Fruit fly (Drosophila melanogaster) whole organism, embryonic: Measurements from ENCODE around the gene CG42268.

ENCODE experiments used
- Aef1 ChIP-seq: fragments of 200-800 bp; sonication (Bioruptor generic); IDR thresholded peaks from 3 replicates; pipeline ENCODE4 v1.3.6; 2022; ENCODE audit warnings: missing biosample characterization, missing genetic modification characterization
- CG10209 ChIP-seq: fragments of 200-800 bp; sonication (Bioruptor generic); optimal IDR thresholded peaks from 3 replicates; lab custom pipeline; 2017; ENCODE audit warnings: missing biosample characterization, mild to moderate bottlenecking, missing genetic modification characterization, missing genetic modification reagents
- CG10543 ChIP-seq: fragments of 200-800 bp; sonication (Bioruptor generic); optimal IDR thresholded peaks from 3 replicates; lab custom pipeline; 2017; ENCODE audit warnings: missing biosample characterization, mild to moderate bottlenecking, missing genetic modification characterization, moderate library complexity
- CG12071 ChIP-seq: fragments of 200-800 bp; sonication (Bioruptor generic); optimal IDR thresholded peaks from 3 replicates; lab custom pipeline; 2018; ENCODE audit warnings: missing biosample characterization, mild to moderate bottlenecking, missing genetic modification characterization
- CG14441 ChIP-seq: fragments of 200-800 bp; sonication (Bioruptor generic); IDR thresholded peaks from 2 replicates; pipeline ENCODE4 v1.3.6; 2022; ENCODE audit warnings: missing biosample characterization, missing genetic modification characterization
- CG1529 ChIP-seq: fragments of 200-800 bp; sonication (Bioruptor generic); optimal IDR thresholded peaks from 3 replicates; lab custom pipeline; 2018; ENCODE audit warnings: missing biosample characterization, missing genetic modification characterization
- CG18262 ChIP-seq: fragments of 200-800 bp; optimal IDR thresholded peaks from 3 replicates; lab custom pipeline; 2019; ENCODE audit warnings: missing biosample characterization, mild to moderate bottlenecking, missing genetic modification characterization, moderate library complexity
- CG2129 ChIP-seq: fragments of 200-800 bp; sonication (Bioruptor generic); IDR thresholded peaks from 2 replicates; pipeline ENCODE4 v1.3.6; 2022; ENCODE audit warnings: missing biosample characterization, missing genetic modification characterization; ENCODE audit not compliant: partially characterized antibody
- CG2678 ChIP-seq: fragments of 200-800 bp; sonication (Bioruptor generic); optimal IDR thresholded peaks from 3 replicates; lab custom pipeline; 2019; ENCODE audit warnings: missing biosample characterization, mild to moderate bottlenecking, missing genetic modification characterization, moderate library complexity
- CG2875 ChIP-seq: fragments of 200-800 bp; sonication (Bioruptor generic); optimal IDR thresholded peaks from 2 replicates; lab custom pipeline; 2017; ENCODE audit warnings: missing biosample characterization, mild to moderate bottlenecking, missing genetic modification characterization, missing genetic modification reagents
- CG30431 ChIP-seq: fragments of 200-800 bp; sonication (Bioruptor generic); optimal IDR thresholded peaks from 2 replicates; lab custom pipeline; 2017; ENCODE audit warnings: missing biosample characterization, missing genetic modification characterization
- CG33557 ChIP-seq: fragments of 200-800 bp; sonication (Bioruptor generic); optimal IDR thresholded peaks from 2 replicates; lab custom pipeline; 2019; ENCODE audit warnings: missing biosample characterization, mild to moderate bottlenecking, missing genetic modification characterization, moderate library complexity
- CG3407 ChIP-seq: fragments of 200-800 bp; sonication (Bioruptor generic); optimal IDR thresholded peaks from 2 replicates; lab custom pipeline; 2018; ENCODE audit warnings: missing biosample characterization, mild to moderate bottlenecking, missing genetic modification characterization
- CG34224 ChIP-seq: fragments of 200-800 bp; sonication (Bioruptor generic); IDR thresholded peaks from 3 replicates; pipeline ENCODE4 v1.3.6; 2022; ENCODE audit warnings: missing biosample characterization, missing genetic modification characterization; ENCODE audit not compliant: partially characterized antibody
- CG3847 ChIP-seq: fragments of 200-800 bp; sonication (Bioruptor generic); IDR thresholded peaks from 2 replicates; pipeline ENCODE4 v1.3.6; 2022; ENCODE audit warnings: missing biosample characterization, missing genetic modification characterization
- CG42726 ChIP-seq: fragments of 200-800 bp; sonication (Bioruptor generic); IDR thresholded peaks from 2 replicates; pipeline ENCODE4 v1.3.6; 2022; ENCODE audit warnings: missing biosample characterization, missing genetic modification characterization; ENCODE audit not compliant: partially characterized antibody
- CG4328 ChIP-seq: fragments of 200-800 bp; sonication (Bioruptor generic); optimal IDR thresholded peaks from 3 replicates; lab custom pipeline; 2017; ENCODE audit warnings: missing biosample characterization, missing genetic modification reagents, missing genetic modification characterization
- CG43689 ChIP-seq: fragments of 200-800 bp; sonication (Bioruptor generic); IDR thresholded peaks from 2 replicates; pipeline ENCODE4 v1.3.6; 2022; ENCODE audit warnings: missing biosample characterization, missing genetic modification characterization
- CG4424 ChIP-seq: fragments of 200-800 bp; sonication (Bioruptor generic); optimal IDR thresholded peaks from 3 replicates; lab custom pipeline; 2016; ENCODE audit warnings: missing biosample characterization, missing genetic modification characterization
- CG5180 ChIP-seq: fragments of 200-800 bp; sonication (Bioruptor generic); optimal IDR thresholded peaks from 3 replicates; lab custom pipeline; 2017; ENCODE audit warnings: missing biosample characterization, missing genetic modification characterization, mild to moderate bottlenecking, moderate library complexity, missing genetic modification reagents
- CG7556 ChIP-seq: fragments of 200-800 bp; sonication (Bioruptor generic); optimal IDR thresholded peaks from 2 replicates; lab custom pipeline; 2017; ENCODE audit warnings: missing biosample characterization, mild to moderate bottlenecking, missing genetic modification characterization
- CG8089 ChIP-seq: fragments of 200-800 bp; sonication (Bioruptor generic); optimal IDR thresholded peaks from 3 replicates; lab custom pipeline; 2016; ENCODE audit warnings: missing biosample characterization, missing genetic modification characterization
- CG9876 ChIP-seq: fragments of 200-800 bp; sonication (Bioruptor generic); optimal IDR thresholded peaks from 2 replicates; lab custom pipeline; 2016; ENCODE audit warnings: missing biosample characterization, missing genetic modification characterization
- CoRest ChIP-seq: fragments of 200-800 bp; sonication (Bioruptor generic); optimal IDR thresholded peaks from 3 replicates; lab custom pipeline; 2018; ENCODE audit warnings: missing biosample characterization, mild to moderate bottlenecking, missing genetic modification characterization, moderate library complexity
- Dad ChIP-seq: fragments of 200-800 bp; sonication (Bioruptor generic); optimal IDR thresholded peaks from 3 replicates; lab custom pipeline; 2016; ENCODE audit warnings: missing biosample characterization, missing genetic modification characterization
- Dek ChIP-seq: fragments of 200-800 bp; sonication (Bioruptor generic); optimal IDR thresholded peaks from 3 replicates; lab custom pipeline; 2019; ENCODE audit warnings: missing biosample characterization, mild to moderate bottlenecking, missing genetic modification characterization, moderate library complexity
- Dp ChIP-seq: fragments of 200-800 bp; sonication (Bioruptor generic); optimal IDR thresholded peaks from 2 replicates; lab custom pipeline; 2018; ENCODE audit warnings: missing biosample characterization, mild to moderate bottlenecking, missing genetic modification characterization, moderate library complexity
- Ets97D ChIP-seq: fragments of 200-800 bp; sonication (Bioruptor generic); optimal IDR thresholded peaks from 3 replicates; lab custom pipeline; 2016; ENCODE audit warnings: missing biosample characterization, missing genetic modification characterization
- GATAe ChIP-seq: fragments of 200-800 bp; sonication (Bioruptor generic); conservative IDR thresholded peaks from 2 replicates; pipeline ENCODE4 v1.3.6; 2022; ENCODE audit warnings: missing biosample characterization, missing genetic modification characterization
- Gsc ChIP-seq: fragments of 200-800 bp; sonication (Bioruptor generic); IDR thresholded peaks from 2 replicates; pipeline ENCODE4 v1.3.6; 2022; ENCODE audit warnings: missing biosample characterization, missing genetic modification characterization
- HLHmδ ChIP-seq: fragments of 200-800 bp; sonication (Bioruptor generic); optimal IDR thresholded peaks from 2 replicates; lab custom pipeline; 2018; ENCODE audit warnings: missing biosample characterization, mild to moderate bottlenecking, missing genetic modification characterization, moderate library complexity
- Hmr ChIP-seq: fragments of 200-800 bp; sonication (Bioruptor generic); optimal IDR thresholded peaks from 3 replicates; lab custom pipeline; 2017; ENCODE audit warnings: mild to moderate bottlenecking, missing biosample characterization, missing genetic modification reagents, missing genetic modification characterization
- Hr39 ChIP-seq: fragments of >200 bp; optimal IDR thresholded peaks from 2 replicates; lab custom pipeline; 2017
- MESR4 ChIP-seq: fragments of 200-800 bp; sonication (Bioruptor generic); optimal IDR thresholded peaks from 2 replicates; lab custom pipeline; 2018; ENCODE audit warnings: missing biosample characterization, mild to moderate bottlenecking, missing genetic modification characterization, moderate library complexity
- Max ChIP-seq: fragments of 200-800 bp; sonication (Bioruptor generic); optimal IDR thresholded peaks from 2 replicates; lab custom pipeline; 2016; ENCODE audit warnings: missing biosample characterization, mild to moderate bottlenecking, missing genetic modification characterization
- Meics ChIP-seq: fragments of 200-800 bp; sonication (Bioruptor generic); optimal IDR thresholded peaks from 2 replicates; lab custom pipeline; 2017; ENCODE audit warnings: missing biosample characterization, mild to moderate bottlenecking, missing genetic modification characterization
- Poxn ChIP-seq: fragments of 200-800 bp; sonication (Bioruptor generic); IDR thresholded peaks from 2 replicates; pipeline ENCODE4 v1.3.6; 2022; ENCODE audit warnings: missing biosample characterization, missing genetic modification characterization
- bowl ChIP-seq: fragments of 200-800 bp; sonication (Bioruptor generic); IDR thresholded peaks from 2 replicates; pipeline ENCODE4 v1.3.6; 2022; ENCODE audit warnings: missing biosample characterization, missing genetic modification characterization
- btn ChIP-seq: fragments of 200-800 bp; sonication (Bioruptor generic); optimal IDR thresholded peaks from 2 replicates; lab custom pipeline; 2016; ENCODE audit warnings: missing biosample characterization, missing genetic modification characterization
- chinmo ChIP-seq: fragments of 200-800 bp; sonication (Bioruptor generic); IDR thresholded peaks from 4 replicates; pipeline ENCODE4 v1.3.6; 2022; ENCODE audit warnings: missing biosample characterization, missing genetic modification characterization; ENCODE audit not compliant: partially characterized antibody
- crol ChIP-seq: fragments of 200-800 bp; sonication (Bioruptor generic); IDR thresholded peaks from 2 replicates; pipeline ENCODE4 v1.3.6; 2022; ENCODE audit warnings: missing biosample characterization, missing genetic modification characterization
- dm ChIP-seq: fragments of 200-800 bp; sonication (Bioruptor generic); optimal IDR thresholded peaks from 3 replicates; lab custom pipeline; 2016; ENCODE audit warnings: missing biosample characterization, missing genetic modification characterization
- dpn ChIP-seq, 2 experiments: fragments of 200-800 bp; sonication (Bioruptor generic); optimal IDR thresholded peaks; 3 replicates each; lab custom pipeline; 2016; ENCODE audit warnings: missing biosample characterization in 2 of 2, missing genetic modification characterization in 2 of 2
- dysf ChIP-seq: fragments of 200-800 bp; sonication (Bioruptor generic); IDR thresholded peaks from 3 replicates; pipeline ENCODE4 v1.3.6; 2022; ENCODE audit warnings: missing biosample characterization, missing genetic modification characterization
- esg ChIP-seq: fragments of 200-800 bp; sonication (Bioruptor generic); conservative IDR thresholded peaks from 2 replicates; pipeline ENCODE4 v1.3.6; 2022; ENCODE audit warnings: missing biosample characterization, missing genetic modification characterization
- ham ChIP-seq: fragments of 200-800 bp; sonication (Bioruptor generic); IDR thresholded peaks from 2 replicates; pipeline ENCODE4 v1.3.6; 2022; ENCODE audit warnings: missing biosample characterization, missing genetic modification characterization
- peb ChIP-seq: fragments of 200-800 bp; sonication (Bioruptor generic); IDR thresholded peaks from 2 replicates; pipeline ENCODE4 v1.3.6; 2022; ENCODE audit warnings: missing biosample characterization, missing genetic modification characterization
- prd ChIP-seq, 3 experiments: fragments of >200 bp in 2 of 3; fragments of 200-800 bp in 1 of 3; sonication (Bioruptor generic) in 1 of 3; optimal IDR thresholded peaks in 2 of 3; IDR thresholded peaks in 1 of 3; 2 replicates in 2 of 3; 3 replicates in 1 of 3; pipeline versions ENCODE4 v1.3.6 to Lab custom; 2017 to 2022; ENCODE audit warnings: missing biosample characterization in 1 of 3, missing genetic modification characterization in 1 of 3
- stwl ChIP-seq: fragments of 200-800 bp; sonication (Bioruptor generic); optimal IDR thresholded peaks from 3 replicates; lab custom pipeline; 2018; ENCODE audit warnings: missing biosample characterization, mild to moderate bottlenecking, missing genetic modification characterization, moderate library complexity
- ttk ChIP-seq: fragments of 200-800 bp; sonication (Bioruptor generic); IDR thresholded peaks from 2 replicates; pipeline ENCODE4 v2.1.2; 2022; ENCODE audit warnings: missing biosample characterization, missing genetic modification characterization

Gene CG42268

DNA sequence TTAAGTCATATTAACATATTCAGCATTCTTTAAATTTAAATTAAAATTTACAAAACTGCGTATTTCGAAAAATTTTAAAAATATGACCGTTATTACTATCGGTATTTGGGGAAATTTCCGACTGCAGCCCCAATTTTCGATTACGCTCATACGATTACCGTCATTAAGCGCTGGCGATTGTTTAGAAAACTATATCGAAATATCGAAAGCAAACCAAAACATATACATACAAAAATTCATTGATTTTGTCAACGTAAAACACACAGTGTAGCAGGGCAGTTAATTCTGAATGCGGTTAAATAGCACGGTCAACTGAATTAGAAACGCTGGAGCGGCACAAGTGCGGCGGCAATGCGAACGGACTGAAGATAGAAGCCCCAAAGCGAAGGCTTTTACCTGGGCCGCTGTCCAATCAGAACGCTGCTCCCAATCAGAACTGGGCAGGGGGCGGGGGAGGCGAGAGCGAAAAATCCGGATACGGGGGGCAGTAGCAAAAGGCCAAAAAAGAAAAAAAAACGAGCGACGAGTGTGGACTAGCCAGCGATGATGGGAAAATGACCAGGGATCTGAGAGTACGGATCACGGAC is 55.9 kb downstream of the CG42268 start, which contains the start of gene CG16711 (continued):
- TF ChIP-seq CG10543 (GFP tag; lab: Kevin White, UChicago), result no peak
- TF ChIP-seq CG4328, result no peak
- no peak for TF ChIP-seq CG5180 (GFP tag; lab: Kevin White, UChicago)
- TF ChIP-seq Aef1 (GFP tag; lab: Robert Waterston, UW), result no peak
- no peak for TF ChIP-seq ttk
- TF ChIP-seq CG12071, result no peak
- no peak for TF ChIP-seq CG14441 (GFP tag; lab: Robert Waterston, UW)
- TF ChIP-seq dm (GFP tag; lab: Kevin White, UChicago), result no peak
- no peak for TF ChIP-seq GATAe
- TF ChIP-seq CG1529, result no peak
- TF ChIP-seq MESR4, result peak; percentile 96
- peak; percentile 96 for TF ChIP-seq CG34224 (GFP tag; lab: Robert Waterston, UW)
- TF ChIP-seq CG7556 (GFP tag; lab: Kevin White, UChicago), result no peak
- TF ChIP-seq CG10209 (GFP tag; lab: Kevin White, UChicago), result no peak
- TF ChIP-seq CG30431, result no peak
- no peak for TF ChIP-seq Dad
- peak; percentile 48 for TF ChIP-seq Ets97D
- no peak for TF ChIP-seq Hmr (GFP tag; lab: Kevin White, UChicago)
- TF ChIP-seq CG2129, result peak; percentile 65
- no peak for TF ChIP-seq btn (GFP tag; lab: Kevin White, UChicago)
- TF ChIP-seq Gsc (GFP tag; lab: Robert Waterston, UW), result no peak
- TF ChIP-seq bowl (GFP tag; lab: Robert Waterston, UW), result no peak
- no peak for TF ChIP-seq CG2875 (GFP tag; lab: Kevin White, UChicago)
- peak; percentile 67 for TF ChIP-seq stwl (tag; lab: Kevin White, UChicago)
- TF ChIP-seq CG42726 (GFP tag; lab: Robert Waterston, UW), result peak; percentile 94
- no peak for TF ChIP-seq CG4424 (GFP tag; lab: Kevin White, UChicago)
- TF ChIP-seq CoRest, result peak; percentile 69
- TF ChIP-seq esg, result no peak
- TF ChIP-seq dpn (GFP tag; optimal IDR thresholded peaks at IDR 0.05; lab: Kevin White, UChicago), result no peak
- TF ChIP-seq crol (GFP tag; lab: Robert Waterston, UW), result peak; percentile 79
- peak; percentile 63 for TF ChIP-seq Dp (GFP tag; lab: Kevin White, UChicago)
- TF ChIP-seq Max, result no peak
- no peak for TF ChIP-seq CG2678 (tag; lab: Kevin White, UChicago)
- no peak for TF ChIP-seq CG18262 (tag; lab: Kevin White, UChicago)
- no peak for TF ChIP-seq CG3847 (GFP tag; lab: Robert Waterston, UW)
- no peak for TF ChIP-seq CG43689 (GFP tag; lab: Robert Waterston, UW)
- no peak for TF ChIP-seq prd (optimal IDR thresholded peaks at IDR 0.05; lab: Kevin White, UChicago)
- no peak for TF ChIP-seq prd (GFP tag; IDR thresholded peaks at IDR 0.05; lab: Robert Waterston, UW)
- TF ChIP-seq dysf (GFP tag; lab: Robert Waterston, UW), result no peak
- no peak for TF ChIP-seq ham (GFP tag; lab: Robert Waterston, UW)
- peak; percentile 95 for TF ChIP-seq chinmo
- no peak for TF ChIP-seq peb
- no peak for TF ChIP-seq CG33557 (GFP tag; lab: Kevin White, UChicago)
- no peak for TF ChIP-seq Poxn (GFP tag; lab: Robert Waterston, UW)
- no peak for TF ChIP-seq Hr39
- TF ChIP-seq HLHmδ, result no peak
- TF ChIP-seq Meics (GFP tag; lab: Kevin White, UChicago), result no peak
- TF ChIP-seq Dek (tag; lab: Kevin White, UChicago), result no peak
- no peak for TF ChIP-seq CG9876 (GFP tag; lab: Kevin White, UChicago)
- TF ChIP-seq CG3407 (GFP tag; lab: Kevin White, UChicago), result no peak
- no peak for TF ChIP-seq CG8089 (GFP tag; lab: Kevin White, UChicago)
